Worm (Caenorhabditis elegans): ENCODE measurements around the gene B0361.11.

Gene B0361.11

DNA sequence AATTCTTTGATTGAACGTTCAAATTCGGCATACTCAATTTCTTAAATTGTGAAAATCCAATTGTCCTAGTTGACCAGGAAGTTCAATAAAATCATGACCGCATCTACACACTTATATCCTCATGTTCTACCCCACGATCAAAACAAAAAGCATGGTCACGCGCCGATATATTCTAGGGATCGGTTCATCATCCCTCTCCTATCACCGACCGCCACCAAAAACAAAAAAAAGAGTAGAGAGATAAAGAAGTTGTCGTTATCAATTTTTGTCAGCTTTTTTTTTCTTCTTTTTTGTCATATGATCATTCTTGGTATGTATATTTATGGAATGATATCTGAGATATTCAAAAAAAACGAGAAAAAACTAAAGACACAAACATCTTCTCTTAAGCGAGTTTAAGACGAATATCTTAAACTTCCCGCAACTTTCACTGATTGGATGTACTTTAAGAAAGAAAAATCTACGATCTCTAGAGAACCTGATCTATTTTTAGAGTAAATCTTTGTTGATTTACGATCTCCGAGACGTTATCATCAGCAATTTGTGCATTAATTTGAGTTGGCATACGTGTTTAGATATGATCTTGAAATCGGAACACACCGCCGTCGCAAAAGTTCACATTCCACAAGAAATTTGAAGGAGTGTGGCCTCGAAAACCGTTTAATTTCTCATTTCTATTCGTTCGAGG lies 27.7 kb downstream of the B0361.11 start:
- TF ChIP-seq K02D7.2 (tag; optimal IDR thresholded peaks at IDR 0.05) (no peak), nhr-232 (tag; optimal IDR thresholded peaks at IDR 0.05) (no peak), hlh-8 (tag; optimal IDR thresholded peaks at IDR 0.05) (no peak), sdc-2 (tag; optimal IDR thresholded peaks at IDR 0.05) (no peak), ttx-3 (tag; optimal IDR thresholded peaks at IDR 0.05) (no peak), hlh-15 (tag; optimal IDR thresholded peaks at IDR 0.05) (no peak), ceh-18 (tag; optimal IDR thresholded peaks at IDR 0.05) (no peak), ceh-45 (GFP tag; IDR thresholded peaks at IDR 0.05) (no peak), dve-1 (tag; optimal IDR thresholded peaks at IDR 0.05) (no peak), ahr-1 (tag; optimal IDR thresholded peaks at IDR 0.05) (no peak), pqm-1 (tag; optimal IDR thresholded peaks at IDR 0.05) (no peak), ceh-22 (tag; optimal IDR thresholded peaks at IDR 0.05) (no peak), madf-2 (tag; optimal IDR thresholded peaks at IDR 0.05) (no peak), ets-4 (tag; optimal IDR thresholded peaks at IDR 0.05) (no peak), dmd-4 (tag; optimal IDR thresholded peaks at IDR 0.05; ENCODE audit: borderline replicate concordance) (no peak), sox-4 (tag; optimal IDR thresholded peaks at IDR 0.05) (no peak)

- TF ChIP-seq ceh-9 (tag; optimal IDR thresholded peaks at IDR 0.05) (no peak), unc-55 (GFP tag; optimal IDR thresholded peaks at IDR 0.05) (no peak), pha-2 (tag; optimal IDR thresholded peaks at IDR 0.05) (no peak), ceh-31 (tag; optimal IDR thresholded peaks at IDR 0.05) (no peak), nfya-1 (tag; optimal IDR thresholded peaks at IDR 0.05) (no peak), fkh-6 (tag; optimal IDR thresholded peaks at IDR 0.05) (no peak), ceh-19 (GFP tag; optimal IDR thresholded peaks at IDR 0.05) (no peak), eyg-1 (tag; optimal IDR thresholded peaks at IDR 0.05) (no peak), madf-2 (tag; optimal IDR thresholded peaks at IDR 0.05) (no peak), Y22D7AL.16 (tag; optimal IDR thresholded peaks at IDR 0.05) (no peak), ama-1 (optimal IDR thresholded peaks at IDR 0.05) (no peak), zip-5 (tag; optimal IDR thresholded peaks at IDR 0.05) (no peak), sox-4 (tag; optimal IDR thresholded peaks at IDR 0.05) (no peak), ttx-3 (tag; optimal IDR thresholded peaks at IDR 0.05) (no peak), C08G9.2 (tag; optimal IDR thresholded peaks at IDR 0.05) (no peak), lin-11 (tag; optimal IDR thresholded peaks at IDR 0.05) (no peak)
Measured at ce11 chrIII:7305649-7305977, 28.2 kb downstream of the B0361.11 start.

- TF ChIP-seq syd-9 (tag; optimal IDR thresholded peaks at IDR 0.05) (no peak), fkh-6 (tag; optimal IDR thresholded peaks at IDR 0.05) (no peak), pax-1 (tag; optimal IDR thresholded peaks at IDR 0.05) (no peak), che-1 (tag; optimal IDR thresholded peaks at IDR 0.05) (no peak), nfya-1 (tag; optimal IDR thresholded peaks at IDR 0.05) (no peak), pros-1 (tag; optimal IDR thresholded peaks at IDR 0.05) (no peak), sox-2 (GFP tag; IDR thresholded peaks at IDR 0.05) (no peak), C08G9.2 (tag; optimal IDR thresholded peaks at IDR 0.05) (no peak), lim-6 (tag; optimal IDR thresholded peaks at IDR 0.05) (no peak), ceh-24 (tag; optimal IDR thresholded peaks at IDR 0.05) (no peak), sdc-2 (tag; optimal IDR thresholded peaks at IDR 0.05) (no peak), elt-2 (tag; optimal IDR thresholded peaks at IDR 0.05) (no peak), pat-9 (tag; optimal IDR thresholded peaks at IDR 0.05) (no peak), nhr-11 (tag; optimal IDR thresholded peaks at IDR 0.05) (no peak), unc-55 (GFP tag; optimal IDR thresholded peaks at IDR 0.05) (no peak)
Measured at ce11 chrIII:7308600-7309109, 31.3 kb downstream of the B0361.11 start, which contains the start of gene acbp-4. acbp-4 (minus strand) TSS chrIII:7309109.
